Fruit fly (Drosophila melanogaster) whole organism, prepupa: ENCODE results near the gene CG8300.
A peak's percentile ranks its signal among the peaks of the same experiment; 100 is the strongest.

Source experiments
- Blimp-1 ChIP-seq: fragments of 200-800 bp; sonication (Bioruptor generic); optimal IDR thresholded peaks from 3 replicates; lab custom pipeline; 2017; ENCODE audit warnings: missing biosample characterization, missing genetic modification characterization, mild to moderate bottlenecking, moderate library complexity, missing genetic modification reagents
- CG10631 ChIP-seq: fragments of 200-800 bp; sonication (Bioruptor generic); optimal IDR thresholded peaks from 2 replicates; lab custom pipeline; 2016; ENCODE audit warnings: missing biosample characterization, missing genetic modification characterization
- CG10669 ChIP-seq: fragments of 200-800 bp; sonication (Bioruptor generic); optimal IDR thresholded peaks from 3 replicates; lab custom pipeline; 2018; ENCODE audit warnings: missing biosample characterization, mild to moderate bottlenecking, missing genetic modification characterization, moderate library complexity
- CG11294 ChIP-seq: fragments of 200-800 bp; sonication (Bioruptor generic); IDR thresholded peaks from 2 replicates; pipeline ENCODE4 v1.3.6; 2022; ENCODE audit warnings: missing biosample characterization, missing genetic modification characterization
- CG11762 ChIP-seq: fragments of 200-800 bp; sonication (Bioruptor generic); optimal IDR thresholded peaks from 3 replicates; lab custom pipeline; 2016; ENCODE audit warnings: missing biosample characterization, missing genetic modification characterization; ENCODE audit not compliant: insufficient read depth
- CG15336 ChIP-seq: fragments of 200-800 bp; sonication (Bioruptor generic); IDR thresholded peaks from 2 replicates; pipeline ENCODE4 v1.3.6; 2022; ENCODE audit warnings: missing biosample characterization, missing genetic modification characterization
- CG1621 ChIP-seq: fragments of 200-800 bp; sonication (Bioruptor generic); optimal IDR thresholded peaks from 3 replicates; lab custom pipeline; 2018; ENCODE audit warnings: missing biosample characterization, mild to moderate bottlenecking, missing genetic modification characterization
- CG3032 ChIP-seq: fragments of 200-800 bp; optimal IDR thresholded peaks from 2 replicates; lab custom pipeline; 2019; ENCODE audit warnings: missing biosample characterization, mild to moderate bottlenecking, missing genetic modification characterization, moderate library complexity
- CG34406 ChIP-seq: fragments of 200-800 bp; sonication (Bioruptor generic); optimal IDR thresholded peaks from 3 replicates; lab custom pipeline; 2016; ENCODE audit warnings: missing biosample characterization, missing genetic modification characterization
- CG3919 ChIP-seq: fragments of 200-800 bp; sonication (Bioruptor generic); optimal IDR thresholded peaks from 3 replicates; lab custom pipeline; 2016; ENCODE audit warnings: missing biosample characterization, missing genetic modification characterization
- CG4318 ChIP-seq: fragments of 200-800 bp; sonication (Bioruptor generic); optimal IDR thresholded peaks from 3 replicates; lab custom pipeline; 2017; ENCODE audit warnings: missing biosample characterization, mild to moderate bottlenecking, missing genetic modification characterization
- CG6276 ChIP-seq: fragments of 200-800 bp; sonication (Bioruptor generic); optimal IDR thresholded peaks from 2 replicates; lab custom pipeline; 2017; ENCODE audit warnings: missing biosample characterization, mild to moderate bottlenecking, missing genetic modification characterization
- CG6792 ChIP-seq: fragments of 200-800 bp; sonication (Bioruptor generic); optimal IDR thresholded peaks from 3 replicates; lab custom pipeline; 2016; ENCODE audit warnings: missing biosample characterization, missing genetic modification characterization
- CG6808 ChIP-seq: fragments of 200-800 bp; sonication (Bioruptor generic); optimal IDR thresholded peaks from 3 replicates; lab custom pipeline; 2017; ENCODE audit warnings: missing biosample characterization, missing genetic modification characterization, mild to moderate bottlenecking, moderate library complexity, missing genetic modification reagents
- CG6854 ChIP-seq: fragments of 200-800 bp; sonication (Bioruptor generic); optimal IDR thresholded peaks from 2 replicates; lab custom pipeline; 2017; ENCODE audit warnings: missing biosample characterization, mild to moderate bottlenecking, missing genetic modification characterization
- CG7368 ChIP-seq: fragments of 200-800 bp; sonication (Bioruptor generic); optimal IDR thresholded peaks from 3 replicates; lab custom pipeline; 2016; ENCODE audit warnings: missing biosample characterization, missing genetic modification characterization
- CG8119 ChIP-seq: fragments of 200-800 bp; sonication (Bioruptor generic); IDR thresholded peaks from 3 replicates; pipeline ENCODE4 v1.3.6; 2022; ENCODE audit warnings: missing biosample characterization, missing genetic modification characterization
- CG8632 ChIP-seq: fragments of 200-800 bp; sonication (Bioruptor generic); optimal IDR thresholded peaks from 3 replicates; lab custom pipeline; 2016; ENCODE audit warnings: missing biosample characterization, missing genetic modification characterization
- Eip75B ChIP-seq: fragments of 200-800 bp; sonication (Bioruptor generic); optimal IDR thresholded peaks from 3 replicates; lab custom pipeline; 2016; ENCODE audit warnings: missing biosample characterization, missing genetic modification characterization
- Eip78C ChIP-seq: fragments of 200-800 bp; sonication (Bioruptor generic); peaks from one replicate; lab custom pipeline; 2016; ENCODE audit warnings: missing biosample characterization, missing genetic modification characterization
- Ets21C ChIP-seq: fragments of 200-800 bp; sonication (Bioruptor generic); optimal IDR thresholded peaks from 3 replicates; lab custom pipeline; 2016; ENCODE audit warnings: missing biosample characterization, missing genetic modification characterization
- Ets96B ChIP-seq: fragments of 200-800 bp; optimal IDR thresholded peaks from 2 replicates; lab custom pipeline; 2019; ENCODE audit warnings: missing biosample characterization, mild to moderate bottlenecking, missing genetic modification characterization, moderate library complexity
- Hr39 ChIP-seq: fragments of 200-800 bp; sonication (Bioruptor generic); optimal IDR thresholded peaks from 2 replicates; lab custom pipeline; 2016; ENCODE audit warnings: missing biosample characterization, missing genetic modification characterization
- Hr4 ChIP-seq: fragments of 200-800 bp; sonication (Bioruptor generic); optimal IDR thresholded peaks from 3 replicates; lab custom pipeline; 2016; ENCODE audit warnings: missing biosample characterization, missing genetic modification characterization
- Lpt ChIP-seq: fragments of 200-800 bp; sonication (Bioruptor generic); optimal IDR thresholded peaks from 3 replicates; lab custom pipeline; 2016; ENCODE audit warnings: missing biosample characterization, missing genetic modification characterization
- Met ChIP-seq: fragments of 200-800 bp; sonication (Bioruptor generic); optimal IDR thresholded peaks from 3 replicates; lab custom pipeline; 2016; ENCODE audit warnings: missing biosample characterization, missing genetic modification characterization
- OdsH ChIP-seq: fragments of 200-800 bp; sonication (Bioruptor generic); optimal IDR thresholded peaks from 3 replicates; lab custom pipeline; 2016; ENCODE audit warnings: missing biosample characterization, missing genetic modification characterization
- Smox ChIP-seq: fragments of 200-800 bp; sonication (Bioruptor generic); optimal IDR thresholded peaks from 3 replicates; lab custom pipeline; 2016; ENCODE audit warnings: missing biosample characterization, missing genetic modification characterization
- Sox14 ChIP-seq: fragments of 200-800 bp; sonication (Bioruptor generic); optimal IDR thresholded peaks from 3 replicates; lab custom pipeline; 2016; ENCODE audit warnings: missing biosample characterization, missing genetic modification characterization
- acj6 ChIP-seq: fragments of 200-800 bp; sonication (Bioruptor generic); optimal IDR thresholded peaks from 3 replicates; lab custom pipeline; 2016; ENCODE audit warnings: missing biosample characterization, missing genetic modification characterization
- cyc ChIP-seq: fragments of 200-800 bp; sonication (Bioruptor generic); optimal IDR thresholded peaks from 3 replicates; lab custom pipeline; 2016; ENCODE audit warnings: missing biosample characterization, missing genetic modification characterization
- dsx ChIP-seq: fragments of 200-800 bp; optimal IDR thresholded peaks from 3 replicates; lab custom pipeline; 2019; ENCODE audit warnings: missing biosample characterization, mild to moderate bottlenecking, missing genetic modification characterization, moderate library complexity; ENCODE audit not compliant: poor library complexity, severe bottlenecking
- eg ChIP-seq: fragments of 200-800 bp; sonication (Bioruptor generic); IDR thresholded peaks from 3 replicates; pipeline ENCODE4 v1.3.6; 2022; ENCODE audit warnings: missing biosample characterization, missing genetic modification characterization
- esn ChIP-seq: fragments of 200-800 bp; sonication (Bioruptor generic); optimal IDR thresholded peaks from 2 replicates; lab custom pipeline; 2016; ENCODE audit warnings: missing biosample characterization, mild to moderate bottlenecking, missing genetic modification characterization, moderate library complexity
- fd59A ChIP-seq: fragments of 200-800 bp; sonication (Bioruptor generic); optimal IDR thresholded peaks from 2 replicates; lab custom pipeline; 2017; ENCODE audit warnings: missing biosample characterization, mild to moderate bottlenecking, missing genetic modification characterization, missing genetic modification reagents
- lz ChIP-seq: fragments of 200-800 bp; sonication (Bioruptor generic); optimal IDR thresholded peaks from 3 replicates; lab custom pipeline; 2016; ENCODE audit warnings: missing biosample characterization, missing genetic modification characterization
- net ChIP-seq: fragments of 200-800 bp; sonication (Bioruptor generic); optimal IDR thresholded peaks from 3 replicates; lab custom pipeline; 2016; ENCODE audit warnings: missing biosample characterization, missing genetic modification characterization
- pdm3 ChIP-seq: fragments of 200-800 bp; sonication (Bioruptor generic); optimal IDR thresholded peaks from 3 replicates; lab custom pipeline; 2016; ENCODE audit warnings: missing biosample characterization, missing genetic modification characterization
- salr ChIP-seq, 2 experiments: fragments of 200-800 bp; sonication (Bioruptor generic); optimal IDR thresholded peaks; 3 replicates each; lab custom pipeline; 2016 to 2018; ENCODE audit warnings: missing biosample characterization in 2 of 2, missing genetic modification characterization in 2 of 2, mild to moderate bottlenecking in 1 of 2
- spab ChIP-seq: fragments of 200-800 bp; sonication (Bioruptor generic); optimal IDR thresholded peaks from 2 replicates; lab custom pipeline; 2017; ENCODE audit warnings: missing biosample characterization, mild to moderate bottlenecking, missing genetic modification characterization, missing genetic modification reagents
- ss ChIP-seq, 2 experiments: fragments of 200-800 bp; sonication (Bioruptor generic); optimal IDR thresholded peaks; 2 replicates in 1 of 2; 3 replicates in 1 of 2; lab custom pipeline; 2017 to 2018; ENCODE audit warnings: mild to moderate bottlenecking in 2 of 2, missing biosample characterization in 2 of 2, missing genetic modification characterization in 2 of 2, moderate library complexity in 1 of 2
- svp ChIP-seq: fragments of 200-800 bp; sonication (Bioruptor generic); peaks from one replicate; lab custom pipeline; 2016; ENCODE audit warnings: missing biosample characterization, missing genetic modification characterization
- topi ChIP-seq: fragments of 200-800 bp; sonication (Bioruptor generic); optimal IDR thresholded peaks from 3 replicates; lab custom pipeline; 2016; ENCODE audit warnings: missing biosample characterization, missing genetic modification characterization
- vri ChIP-seq: fragments of 200-800 bp; sonication (Bioruptor generic); optimal IDR thresholded peaks from 3 replicates; lab custom pipeline; 2016; ENCODE audit warnings: missing biosample characterization, mild to moderate bottlenecking, missing genetic modification characterization

CG8300 gene

dm6 chrX:7067248-7067647 is 37.4 kb upstream of the CG8300 start:
- TF ChIP-seq OdsH (GFP tag; lab: Kevin White, UChicago) (no peak), CG15336 (GFP tag; lab: Robert Waterston, UW) (no peak), CG1621 (no peak), Hr4 (GFP tag; lab: Kevin White, UChicago) (no peak), eg (no peak), CG10631 (GFP tag; lab: Kevin White, UChicago) (no peak), lz (GFP tag; lab: Kevin White, UChicago) (peak; percentile 0), vri (no peak), cyc (no peak), Ets96B (no peak), CG3032 (no peak), salr (GFP tag; optimal IDR thresholded peaks at IDR 0.05; lab: Kevin White, UChicago) (no peak), CG6808 (GFP tag; lab: Kevin White, UChicago) (no peak), Met (GFP tag; lab: Kevin White, UChicago) (peak; percentile 17), Lpt (no peak), acj6 (GFP tag; lab: Kevin White, UChicago) (peak; percentile 13), net (GFP tag; lab: Kevin White, UChicago) (no peak), CG8119 (GFP tag; lab: Robert Waterston, UW) (no peak), Smox (peak; percentile 14), CG10669 (no peak), CG6854 (GFP tag; lab: Kevin White, UChicago) (no peak), CG6792 (GFP tag; lab: Kevin White, UChicago) (peak; percentile 9), pdm3 (GFP tag; lab: Kevin White, UChicago) (peak; percentile 6), esn (GFP tag; lab: Kevin White, UChicago) (peak; percentile 4), CG34406 (GFP tag; lab: Kevin White, UChicago) (peak; percentile 2), Hr39 (no peak), CG11762 (GFP tag; lab: Kevin White, UChicago) (no peak), Eip75B (GFP tag; lab: Kevin White, UChicago) (no peak), dsx (GFP tag; lab: Kevin White, UChicago) (no peak), CG4318 (GFP tag; lab: Kevin White, UChicago) (no peak), CG6276 (GFP tag; lab: Kevin White, UChicago) (no peak), CG3919 (GFP tag; lab: Kevin White, UChicago) (peak; percentile 1), CG8632 (GFP tag; lab: Kevin White, UChicago) (peak; percentile 18), CG11294 (GFP tag; lab: Robert Waterston, UW) (no peak), Eip78C (GFP tag; lab: Kevin White, UChicago) (peak; percentile 69), Ets21C (no peak), spab (GFP tag; lab: Kevin White, UChicago) (no peak), topi (GFP tag; lab: Kevin White, UChicago) (peak; percentile 17), Blimp-1 (no peak), svp (GFP tag; lab: Kevin White, UChicago) (peak; percentile 50), ss (GFP tag; optimal IDR thresholded peaks at IDR 0.05; lab: Kevin White, UChicago) (peak; percentile 6 to 73), fd59A (GFP tag; lab: Kevin White, UChicago) (no peak), Sox14 (GFP tag; lab: Kevin White, UChicago) (no peak), CG7368 (GFP tag; lab: Kevin White, UChicago) (no peak)
